Worm (Caenorhabditis elegans) whole organism, late embryonic: Measurements from ENCODE around the gene rps-13.

ENCODE experiments used
- C08G9.2 ChIP-seq: sonication (generic microtip); optimal IDR thresholded peaks from 2 replicates; lab custom pipeline; 2016; ENCODE audit warnings: mild to moderate bottlenecking, missing genetic modification characterization, moderate library complexity, missing compliant biosample characterization
- F13H6.1 ChIP-seq: sonication (generic microtip); optimal IDR thresholded peaks from 2 replicates; lab custom pipeline; 2016; ENCODE audit warnings: missing genetic modification characterization, missing compliant biosample characterization
- K02D7.2 ChIP-seq: sonication (generic microtip); optimal IDR thresholded peaks from 2 replicates; lab custom pipeline; 2017; ENCODE audit warnings: mild to moderate bottlenecking, missing genetic modification characterization, missing compliant biosample characterization
- K09A11.1 ChIP-seq: sonication (generic microtip); optimal IDR thresholded peaks from 2 replicates; lab custom pipeline; 2017; ENCODE audit warnings: antibody characterized with exemption, mild to moderate bottlenecking, missing genetic modification characterization, missing compliant biosample characterization; ENCODE audit not compliant: insufficient read depth
- T23F11.4 ChIP-seq: fragments of 200-800 bp; sonication (Bioruptor generic); optimal IDR thresholded peaks from 2 replicates; lab custom pipeline; 2018; ENCODE audit warnings: mild to moderate bottlenecking, missing genetic modification characterization, missing compliant biosample characterization
- ahr-1 ChIP-seq: sonication (generic microtip); optimal IDR thresholded peaks from 2 replicates; lab custom pipeline; 2016; ENCODE audit warnings: missing genetic modification characterization, missing compliant biosample characterization
- ceh-18 ChIP-seq: sonication (generic microtip); optimal IDR thresholded peaks from 2 replicates; lab custom pipeline; 2016; ENCODE audit warnings: missing genetic modification characterization, missing compliant biosample characterization
- ceh-19 ChIP-seq: fragments of 200-800 bp; sonication (Bioruptor generic); optimal IDR thresholded peaks from 2 replicates; lab custom pipeline; 2018; ENCODE audit warnings: mild to moderate bottlenecking, missing genetic modification characterization, missing compliant biosample characterization
- ceh-2 ChIP-seq: sonication (generic microtip); optimal IDR thresholded peaks from 2 replicates; lab custom pipeline; 2016; ENCODE audit warnings: missing genotype, missing genetic modification characterization, missing compliant biosample characterization
- ceh-48 ChIP-seq: sonication (generic microtip); optimal IDR thresholded peaks from 2 replicates; lab custom pipeline; 2016; ENCODE audit warnings: missing genetic modification characterization, inconsistent platforms, missing compliant biosample characterization
- ceh-6 ChIP-seq: fragments of 200-800 bp; sonication (Bioruptor generic); optimal IDR thresholded peaks from 2 replicates; lab custom pipeline; 2018; ENCODE audit warnings: mild to moderate bottlenecking, missing genetic modification characterization, missing compliant biosample characterization
- che-1 ChIP-seq: sonication (generic microtip); optimal IDR thresholded peaks from 2 replicates; lab custom pipeline; 2016; ENCODE audit warnings: mild to moderate bottlenecking, missing genetic modification characterization, missing compliant biosample characterization
- dmd-4 ChIP-seq: sonication (generic microtip); optimal IDR thresholded peaks from 2 replicates; lab custom pipeline; 2016; ENCODE audit warnings: borderline replicate concordance, missing genetic modification characterization, missing compliant biosample characterization
- ets-4 ChIP-seq: sonication (generic microtip); optimal IDR thresholded peaks from 2 replicates; lab custom pipeline; 2016; ENCODE audit warnings: missing genetic modification characterization, missing compliant biosample characterization
- eyg-1 ChIP-seq: sonication (generic microtip); optimal IDR thresholded peaks from 2 replicates; lab custom pipeline; 2016; ENCODE audit warnings: missing genotype, missing genetic modification characterization, missing compliant biosample characterization
- fax-1 ChIP-seq: sonication (generic microtip); optimal IDR thresholded peaks from 2 replicates; lab custom pipeline; 2016; ENCODE audit warnings: missing genotype, missing genetic modification characterization, missing compliant biosample characterization
- fkh-6 ChIP-seq: sonication (generic microtip); optimal IDR thresholded peaks from 2 replicates; lab custom pipeline; 2016; ENCODE audit warnings: missing genetic modification characterization, missing compliant biosample characterization
- gmeb-2 ChIP-seq: sonication (generic microtip); optimal IDR thresholded peaks from 2 replicates; lab custom pipeline; 2016; ENCODE audit warnings: missing genetic modification characterization, inconsistent platforms, missing compliant biosample characterization
- hlh-15 ChIP-seq: sonication (generic microtip); optimal IDR thresholded peaks from 2 replicates; lab custom pipeline; 2016; ENCODE audit warnings: missing genetic modification characterization, missing compliant biosample characterization
- lin-11 ChIP-seq: fragments of 200-800 bp; sonication (Bioruptor generic); optimal IDR thresholded peaks from 2 replicates; lab custom pipeline; 2018; ENCODE audit warnings: mild to moderate bottlenecking, missing genetic modification characterization, missing compliant biosample characterization
- madf-2 ChIP-seq: sonication (generic microtip); optimal IDR thresholded peaks from 2 replicates; lab custom pipeline; 2017; ENCODE audit warnings: missing genetic modification characterization, missing compliant biosample characterization
- nfya-1 ChIP-seq: sonication (generic microtip); optimal IDR thresholded peaks from 2 replicates; lab custom pipeline; 2017; ENCODE audit warnings: missing genetic modification characterization, mild to moderate bottlenecking, missing compliant biosample characterization, antibody characterized with exemption, moderate library complexity
- nhr-11 ChIP-seq: fragments of 150-350 bp; optimal IDR thresholded peaks from 2 replicates; lab custom pipeline; 2014; ENCODE audit warnings: missing biosample characterization, missing genetic modification characterization
- nhr-232 ChIP-seq: sonication (generic microtip); optimal IDR thresholded peaks from 2 replicates; lab custom pipeline; 2016; ENCODE audit warnings: missing genetic modification characterization, missing compliant biosample characterization
- npax-4 ChIP-seq: sonication (generic microtip); optimal IDR thresholded peaks from 2 replicates; lab custom pipeline; 2016; ENCODE audit warnings: missing genetic modification characterization, missing compliant biosample characterization
- pag-3 ChIP-seq: sonication (generic microtip); optimal IDR thresholded peaks from 2 replicates; lab custom pipeline; 2016; ENCODE audit warnings: missing compliant biosample characterization, missing genetic modification characterization, borderline replicate concordance
- pha-4 ChIP-seq: fragments of 150-350 bp; optimal IDR thresholded peaks from 2 replicates; lab custom pipeline; 2018; ENCODE audit warnings: missing biosample characterization, missing genetic modification reagents, missing genetic modification characterization
- pqm-1 ChIP-seq: sonication (generic microtip); optimal IDR thresholded peaks from 2 replicates; lab custom pipeline; 2016; ENCODE audit warnings: missing genetic modification characterization, missing compliant biosample characterization
- ref-2 ChIP-seq: sonication (generic microtip); optimal IDR thresholded peaks from 2 replicates; lab custom pipeline; 2016; ENCODE audit warnings: missing genetic modification characterization, missing compliant biosample characterization
- sdc-2 ChIP-seq: sonication (generic microtip); optimal IDR thresholded peaks from 2 replicates; lab custom pipeline; 2016; ENCODE audit warnings: missing genotype, missing genetic modification characterization, missing compliant biosample characterization
- sox-2 ChIP-seq: fragments of 200-800 bp; sonication (Bioruptor generic); IDR thresholded peaks from 2 replicates; pipeline ENCODE4 v1.3.6; 2022; ENCODE audit warnings: missing genetic modification reagents, missing genetic modification characterization, missing compliant biosample characterization
- tbx-2 ChIP-seq: sonication (generic microtip); optimal IDR thresholded peaks from 2 replicates; lab custom pipeline; 2016; ENCODE audit warnings: missing genetic modification characterization, missing compliant biosample characterization
- ttx-3 ChIP-seq: sonication (generic microtip); optimal IDR thresholded peaks from 2 replicates; lab custom pipeline; 2016; ENCODE audit warnings: missing genetic modification reagents, missing genetic modification characterization, missing compliant biosample characterization
- unc-3 ChIP-seq, 2 experiments: fragments of 200-800 bp in 1 of 2; sonication (Bioruptor generic) in 1 of 2; sonication (generic microtip) in 1 of 2; conservative IDR thresholded peaks in 1 of 2; optimal IDR thresholded peaks in 1 of 2; 2 replicates each; pipeline versions ENCODE4 v1.3.6 to Lab custom; 2016 to 2022; ENCODE audit warnings: missing compliant biosample characterization in 2 of 2, missing genetic modification characterization in 2 of 2, missing genetic modification reagents in 1 of 2
- unc-42 ChIP-seq: sonication (generic microtip); optimal IDR thresholded peaks from 2 replicates; lab custom pipeline; 2016; ENCODE audit warnings: missing genotype, missing genetic modification characterization, missing compliant biosample characterization
- zip-5 ChIP-seq: sonication (generic microtip); optimal IDR thresholded peaks from 2 replicates; lab custom pipeline; 2016; ENCODE audit warnings: missing genetic modification characterization, missing compliant biosample characterization

The rps-13 gene

ce11 chrIII:6389533-6389932 is 14.7 kb upstream of the rps-13 start, which contains the start of gene C16A3.2:
TSS of gene C16A3.2 (plus strand) at chrIII:6389833.
- TF ChIP-seq ceh-48 (tag; lab: Kevin White, UChicago) (no peak), fax-1 (no peak), ttx-3 (tag; lab: Kevin White, UChicago) (no peak), pqm-1 (tag; lab: Kevin White, UChicago) (no peak), ceh-2 (tag; lab: Kevin White, UChicago) (no peak), sdc-2 (no peak), ahr-1 (tag; lab: Kevin White, UChicago) (no peak), ceh-18 (tag; lab: Kevin White, UChicago) (no peak), zip-5 (tag; lab: Kevin White, UChicago) (no peak)

ce11 chrIII:6382987-6383602 is 8.3 kb upstream of the rps-13 start, which contains the start of gene let-716:
TSS of gene let-716 (plus strand) at chrIII:6383552.
- TF ChIP-seq K02D7.2 (tag; lab: Kevin White, UChicago) (no peak), unc-42 (tag; lab: Kevin White, UChicago) (peak; percentile 2), nhr-11 (no peak), dmd-4 (tag; lab: Kevin White, UChicago) (no peak), nfya-1 (tag; lab: Kevin White, UChicago) (peak; percentile 69), nhr-232 (tag; lab: Kevin White, UChicago) (no peak), npax-4 (no peak), che-1 (tag; lab: Kevin White, UChicago) (no peak), ceh-6 (GFP tag; lab: Kevin White, UChicago) (no peak), F13H6.1 (tag; lab: Kevin White, UChicago) (no peak), lin-11 (tag; lab: Kevin White, UChicago) (no peak), eyg-1 (no peak), tbx-2 (no peak), hlh-15 (tag; lab: Kevin White, UChicago) (no peak)

ce11 chrIII:6381584-6382391 is 7.0 kb upstream of the rps-13 start, which contains the start of gene znf-622:
TSS of gene znf-622 (plus strand) at chrIII:6381634.
- no peak for TF ChIP-seq fax-1
- TF ChIP-seq ceh-19 (GFP tag; lab: Kevin White, UChicago), result no peak
- TF ChIP-seq K09A11.1 (tag; lab: Kevin White, UChicago), result no peak
- TF ChIP-seq ets-4, result no peak
- TF ChIP-seq lin-11 (tag; lab: Kevin White, UChicago), result no peak
- no peak for TF ChIP-seq npax-4
- no peak for TF ChIP-seq tbx-2
- no peak for TF ChIP-seq sox-2 (GFP tag; lab: Robert Waterston, UW)
- no peak for TF ChIP-seq madf-2 (tag; lab: Kevin White, UChicago)
- no peak for TF ChIP-seq ttx-3 (tag; lab: Kevin White, UChicago)
- no peak for TF ChIP-seq unc-3 (GFP tag; conservative IDR thresholded peaks at IDR 0.05; lab: Robert Waterston, UW)
- TF ChIP-seq unc-3 (tag; optimal IDR thresholded peaks at IDR 0.05; lab: Kevin White, UChicago), result no peak
- no peak for TF ChIP-seq fkh-6 (tag; lab: Kevin White, UChicago)
- no peak for TF ChIP-seq gmeb-2 (tag; lab: Kevin White, UChicago)
- TF ChIP-seq pha-4 (tag; lab: Kevin White, UChicago), result no peak
- TF ChIP-seq pag-3, result no peak
- TF ChIP-seq ref-2 (tag; lab: Kevin White, UChicago), result no peak
- no peak for TF ChIP-seq dmd-4 (tag; lab: Kevin White, UChicago)
- no peak for TF ChIP-seq T23F11.4 (GFP tag; lab: Kevin White, UChicago)
- no peak for TF ChIP-seq C08G9.2 (tag; lab: Kevin White, UChicago)
- TF ChIP-seq, all 69 proteins: peak for 0
